Worm (Caenorhabditis elegans) whole organism, L1 larva: ENCODE measurements around the gene C15F1.1.
A peak's percentile ranks its signal among the peaks of the same experiment; 100 is the strongest.

Source experiments
- C04F5.9 ChIP-seq: sonication (generic microtip); optimal IDR thresholded peaks from 2 replicates; lab custom pipeline; 2016; ENCODE audit warnings: missing genetic modification characterization, missing compliant biosample characterization
- F16B12.6 ChIP-seq: fragments of 150-350 bp; optimal IDR thresholded peaks from 2 replicates; lab custom pipeline; 2014; ENCODE audit warnings: missing biosample characterization, missing genetic modification characterization
- Y116A8C.19 ChIP-seq: sonication (generic microtip); optimal IDR thresholded peaks from 2 replicates; lab custom pipeline; 2016; ENCODE audit warnings: missing compliant biosample characterization, missing genetic modification characterization, borderline replicate concordance
- aly-2 ChIP-seq: fragments of 150-350 bp; optimal IDR thresholded peaks from 2 replicates; lab custom pipeline; 2014; ENCODE audit warnings: missing biosample characterization, missing genetic modification characterization
- ama-1 ChIP-seq: fragments of 150-350 bp; optimal IDR thresholded peaks from 2 replicates; lab custom pipeline; 2014
- ceh-88 ChIP-seq: fragments of 200-800 bp; sonication (Bioruptor generic); IDR thresholded peaks from 2 replicates; pipeline ENCODE4 v1.3.6; 2022; ENCODE audit warnings: missing genetic modification characterization, missing compliant biosample characterization
- ces-1 ChIP-seq: fragments of 150-350 bp; optimal IDR thresholded peaks from 2 replicates; lab custom pipeline; 2014; ENCODE audit warnings: missing biosample characterization, missing genetic modification reagents, missing genetic modification characterization
- dpl-1 ChIP-seq, 3 experiments: fragments of 150-350 bp in 2 of 3; sonication (generic microtip) in 1 of 3; optimal IDR thresholded peaks; 2 replicates each; lab custom pipeline; 2014 to 2017; ENCODE audit warnings: missing biosample characterization in 3 of 3, missing genetic modification characterization in 3 of 3, missing genetic modification reagents in 3 of 3
- dsc-1 ChIP-seq: sonication (generic microtip); optimal IDR thresholded peaks from 2 replicates; lab custom pipeline; 2016; ENCODE audit warnings: mild to moderate bottlenecking, missing genetic modification characterization, missing compliant biosample characterization
- efl-3 ChIP-seq: fragments of 200-800 bp; sonication (Bioruptor generic); optimal IDR thresholded peaks from 2 replicates; lab custom pipeline; 2018; ENCODE audit warnings: mild to moderate bottlenecking, missing genetic modification characterization, missing compliant biosample characterization
- egl-27 ChIP-seq, 2 experiments: fragments of 150-350 bp in 1 of 2; sonication (generic microtip); optimal IDR thresholded peaks; 3 replicates each; lab custom pipeline; 2017 to 2018; ENCODE audit warnings: missing biosample characterization in 2 of 2, missing genetic modification characterization in 2 of 2, missing genetic modification reagents in 2 of 2
- fkh-4 ChIP-seq: sonication (generic microtip); optimal IDR thresholded peaks from 2 replicates; lab custom pipeline; 2016; ENCODE audit warnings: missing compliant biosample characterization, missing genetic modification characterization, borderline replicate concordance
- fos-1 ChIP-seq: fragments of 150-350 bp; optimal IDR thresholded peaks from 2 replicates; lab custom pipeline; 2014; ENCODE audit warnings: missing biosample characterization, missing genetic modification characterization
- grh-1 ChIP-seq: fragments of 200-800 bp; sonication (Bioruptor generic); IDR thresholded peaks from 2 replicates; pipeline ENCODE4 v1.3.6; 2022; ENCODE audit warnings: missing genetic modification reagents, missing genetic modification characterization, missing compliant biosample characterization
- hlh-17 ChIP-seq: fragments of 200-800 bp; sonication (Bioruptor generic); optimal IDR thresholded peaks from 2 replicates; lab custom pipeline; 2018; ENCODE audit warnings: missing genetic modification characterization, mild to moderate bottlenecking, missing compliant biosample characterization, moderate library complexity, borderline replicate concordance
- hlh-4 ChIP-seq: sonication (generic microtip); optimal IDR thresholded peaks from 2 replicates; lab custom pipeline; 2016; ENCODE audit warnings: mild to moderate bottlenecking, missing genetic modification characterization, missing compliant biosample characterization
- hpl-2 ChIP-seq: fragments of 150-350 bp; optimal IDR thresholded peaks from 2 replicates; lab custom pipeline; 2014; ENCODE audit warnings: missing biosample characterization, missing genetic modification reagents, missing genetic modification characterization
- irx-1 ChIP-seq: sonication (generic microtip); optimal IDR thresholded peaks from 2 replicates; lab custom pipeline; 2016; ENCODE audit warnings: missing genetic modification characterization, missing compliant biosample characterization
- lin-13 ChIP-seq: fragments of 150-350 bp; optimal IDR thresholded peaks from 2 replicates; lab custom pipeline; 2014; ENCODE audit warnings: missing biosample characterization, missing genetic modification reagents, missing genetic modification characterization
- lin-14 ChIP-seq: fragments of 200-800 bp; sonication (Bioruptor generic); optimal IDR thresholded peaks from 2 replicates; lab custom pipeline; 2018; ENCODE audit warnings: mild to moderate bottlenecking, missing genetic modification characterization, moderate library complexity, missing compliant biosample characterization
- lin-15B ChIP-seq: fragments of 150-350 bp; sonication (generic microtip); optimal IDR thresholded peaks from 3 replicates; lab custom pipeline; 2014; ENCODE audit warnings: missing biosample characterization, missing genetic modification characterization
- lin-35 ChIP-seq, 2 experiments: fragments of 150-350 bp; optimal IDR thresholded peaks; 2 replicates each; lab custom pipeline; 2014; ENCODE audit warnings: missing biosample characterization in 2 of 2, missing genetic modification characterization in 2 of 2, missing genetic modification reagents in 2 of 2
- lin-39 ChIP-seq: fragments of 150-350 bp; optimal IDR thresholded peaks from 2 replicates; lab custom pipeline; 2014; ENCODE audit warnings: missing biosample characterization, missing genetic modification reagents, missing genetic modification characterization
- lir-3 ChIP-seq: sonication (generic microtip); optimal IDR thresholded peaks from 2 replicates; lab custom pipeline; 2016; ENCODE audit warnings: mild to moderate bottlenecking, missing genetic modification characterization, moderate library complexity, missing compliant biosample characterization; ENCODE audit not compliant: poor library complexity
- mep-1 ChIP-seq: fragments of 150-350 bp; optimal IDR thresholded peaks from 2 replicates; lab custom pipeline; 2014; ENCODE audit warnings: missing biosample characterization, missing genetic modification characterization
- nhr-11 ChIP-seq: fragments of 150-350 bp; optimal IDR thresholded peaks from 2 replicates; lab custom pipeline; 2014; ENCODE audit warnings: missing biosample characterization, missing genetic modification characterization
- nhr-19 ChIP-seq: fragments of 200-800 bp; sonication (Bioruptor generic); conservative IDR thresholded peaks from 2 replicates; pipeline ENCODE4 v1.3.6; 2022; ENCODE audit warnings: missing genetic modification characterization, missing compliant biosample characterization
- nhr-237 ChIP-seq: fragments of 150-350 bp; optimal IDR thresholded peaks from 2 replicates; lab custom pipeline; 2014; ENCODE audit warnings: missing biosample characterization, missing genetic modification characterization
- nhr-28 ChIP-seq: fragments of 150-350 bp; optimal IDR thresholded peaks from 2 replicates; lab custom pipeline; 2014; ENCODE audit warnings: missing biosample characterization, missing genetic modification characterization
- nhr-76 ChIP-seq: sonication (generic microtip); optimal IDR thresholded peaks from 2 replicates; lab custom pipeline; 2017; ENCODE audit warnings: missing biosample characterization, missing genetic modification characterization
- nhr-90 ChIP-seq: sonication (generic microtip); optimal IDR thresholded peaks from 2 replicates; lab custom pipeline; 2016; ENCODE audit warnings: mild to moderate bottlenecking, missing genetic modification characterization, missing compliant biosample characterization; ENCODE audit not compliant: poor library complexity
- pag-3 ChIP-seq: sonication (generic microtip); optimal IDR thresholded peaks from 2 replicates; lab custom pipeline; 2017; ENCODE audit warnings: missing genetic modification characterization, mild to moderate bottlenecking, missing compliant biosample characterization, antibody characterized with exemption, borderline replicate concordance; ENCODE audit not compliant: insufficient read depth
- rnt-1 ChIP-seq: sonication (generic microtip); optimal IDR thresholded peaks from 2 replicates; lab custom pipeline; 2016; ENCODE audit warnings: mild to moderate bottlenecking, missing genetic modification characterization, moderate library complexity, missing compliant biosample characterization
- skn-1 ChIP-seq: fragments of 150-350 bp; optimal IDR thresholded peaks from 2 replicates; lab custom pipeline; 2014; ENCODE audit warnings: missing biosample characterization, missing genetic modification characterization
- snu-23 ChIP-seq: sonication (generic microtip); optimal IDR thresholded peaks from 2 replicates; lab custom pipeline; 2016; ENCODE audit warnings: missing genetic modification characterization, missing compliant biosample characterization
- sup-37 ChIP-seq: fragments of 200-800 bp; sonication (Bioruptor generic); optimal IDR thresholded peaks from 2 replicates; lab custom pipeline; 2018; ENCODE audit warnings: mild to moderate bottlenecking, missing genetic modification characterization, missing compliant biosample characterization
- tlp-1 ChIP-seq: fragments of 150-350 bp; optimal IDR thresholded peaks from 2 replicates; lab custom pipeline; 2014; ENCODE audit warnings: missing biosample characterization, missing genetic modification characterization
- unc-130 ChIP-seq: fragments of 150-350 bp; optimal IDR thresholded peaks from 2 replicates; lab custom pipeline; 2017; ENCODE audit warnings: missing biosample characterization, missing genetic modification characterization, inconsistent platforms
- unc-86 ChIP-seq: sonication (generic microtip); optimal IDR thresholded peaks from 2 replicates; lab custom pipeline; 2016; ENCODE audit warnings: missing genetic modification characterization, missing compliant biosample characterization
- vab-15 ChIP-seq: sonication (generic microtip); optimal IDR thresholded peaks from 2 replicates; lab custom pipeline; 2017; ENCODE audit warnings: missing genotype, mild to moderate bottlenecking, missing genetic modification characterization, missing compliant biosample characterization
- xbp-1 ChIP-seq: sonication (generic microtip); optimal IDR thresholded peaks from 2 replicates; lab custom pipeline; 2016; ENCODE audit warnings: missing genetic modification characterization, missing compliant biosample characterization
- zip-4 ChIP-seq: fragments of 200-800 bp; sonication (Bioruptor generic); optimal IDR thresholded peaks from 2 replicates; lab custom pipeline; 2018; ENCODE audit warnings: mild to moderate bottlenecking, missing genetic modification characterization, moderate library complexity, missing compliant biosample characterization
- ztf-4 ChIP-seq: fragments of 150-350 bp; optimal IDR thresholded peaks from 2 replicates; lab custom pipeline; 2014; ENCODE audit warnings: missing biosample characterization, missing genetic modification characterization

The C15F1.1 gene

ce11 chrII:6951250-6951806 is 38.4 kb upstream of the C15F1.1 start, which contains the start of the genes malt-1 and ceh-38 (continued):
- peak; percentile 76 to 85 (median 84) for TF ChIP-seq dpl-1 (GFP tag; optimal IDR thresholded peaks at IDR 0.05; lab: Kevin White, UChicago)
- TF ChIP-seq ama-1 (lab: Kevin White, UChicago): peak; percentile 81
- TF ChIP-seq nhr-237 (tag; lab: Kevin White, UChicago): peak; percentile 90
- TF ChIP-seq nhr-28 (tag; lab: Kevin White, UChicago): no peak

ce11 chrII:6955084-6955697 is 34.5 kb upstream of the C15F1.1 start:
- no peak for TF ChIP-seq lin-15B (tag; lab: Kevin White, UChicago)
- TF ChIP-seq ceh-88: no peak
- TF ChIP-seq Y116A8C.19 (tag; lab: Kevin White, UChicago): no peak
- TF ChIP-seq hpl-2: no peak
- TF ChIP-seq rnt-1 (tag; lab: Kevin White, UChicago): no peak
- peak; percentile 7 for TF ChIP-seq aly-2 (tag; lab: Kevin White, UChicago)
- TF ChIP-seq sup-37 (GFP tag; lab: Kevin White, UChicago): no peak
- peak; percentile 10 for TF ChIP-seq ztf-4 (tag; lab: Kevin White, UChicago)
- TF ChIP-seq snu-23: no peak

ce11 chrII:6958136-6958535 is 31.5 kb upstream of the C15F1.1 start:
- no peak for TF ChIP-seq Y116A8C.19 (tag; lab: Kevin White, UChicago)
- no peak for TF ChIP-seq F16B12.6 (tag; lab: Kevin White, UChicago)
- no peak for TF ChIP-seq nhr-90 (tag; lab: Kevin White, UChicago)
- TF ChIP-seq vab-15 (tag; lab: Kevin White, UChicago): no peak
- no peak for TF ChIP-seq nhr-76
- TF ChIP-seq sup-37 (GFP tag; lab: Kevin White, UChicago): no peak
- TF ChIP-seq pag-3 (tag; lab: Kevin White, UChicago): no peak
- TF ChIP-seq zip-4 (GFP tag; lab: Kevin White, UChicago): no peak
- no peak for TF ChIP-seq efl-3
- no peak for TF ChIP-seq mep-1 (tag; lab: Kevin White, UChicago)
- TF ChIP-seq lir-3: no peak
- no peak for TF ChIP-seq skn-1
- TF ChIP-seq hpl-2: no peak
- TF ChIP-seq ces-1 (GFP tag; lab: Kevin White, UChicago): no peak
- no peak for TF ChIP-seq egl-27 (tag; optimal IDR thresholded peaks at IDR 0.05; lab: Kevin White, UChicago)
- TF ChIP-seq lin-35 (GFP tag; optimal IDR thresholded peaks at IDR 0.05; lab: Kevin White, UChicago): no peak
- TF ChIP-seq fkh-4 (tag; lab: Kevin White, UChicago): no peak

- TF ChIP-seq fos-1 (tag; lab: Kevin White, UChicago): no peak
- no peak for TF ChIP-seq dsc-1
- TF ChIP-seq nhr-11: no peak
- TF ChIP-seq C04F5.9 (tag; lab: Kevin White, UChicago): no peak
- TF ChIP-seq hlh-17 (GFP tag; lab: Kevin White, UChicago): no peak
- no peak for TF ChIP-seq ceh-88
- TF ChIP-seq lin-39 (tag; lab: Kevin White, UChicago): no peak
- TF ChIP-seq nhr-28 (tag; lab: Kevin White, UChicago): no peak
Measured at ce11 chrII:6965573-6965972, 24.1 kb upstream of the C15F1.1 start, which contains the start of gene tra-2. tra-2 (minus strand) TSS chrII:6965673.

- TF ChIP-seq xbp-1 (tag; lab: Kevin White, UChicago): peak; percentile 0
- TF ChIP-seq irx-1 (tag; lab: Kevin White, UChicago): no peak
- TF ChIP-seq lin-13: no peak
- no peak for TF ChIP-seq nhr-237 (tag; lab: Kevin White, UChicago)
- no peak for TF ChIP-seq sup-37 (GFP tag; lab: Kevin White, UChicago)
- TF ChIP-seq unc-130 (tag; lab: Kevin White, UChicago): no peak
- TF ChIP-seq tlp-1 (tag; lab: Kevin White, UChicago): no peak
- TF ChIP-seq dpl-1 (GFP tag; optimal IDR thresholded peaks at IDR 0.05; lab: Kevin White, UChicago): peak; percentile 24 to 64 (median 56)
- TF ChIP-seq nhr-19 (GFP tag; lab: Robert Waterston, UW): no peak
- TF ChIP-seq hlh-4: no peak
- TF ChIP-seq nhr-28 (tag; lab: Kevin White, UChicago): no peak
- TF ChIP-seq unc-86 (tag; lab: Kevin White, UChicago): no peak
- peak; percentile 14 for TF ChIP-seq lin-14
- TF ChIP-seq ces-1 (GFP tag; lab: Kevin White, UChicago): no peak
- no peak for TF ChIP-seq zip-4 (GFP tag; lab: Kevin White, UChicago)
- no peak for TF ChIP-seq lir-3
- no peak for TF ChIP-seq grh-1 (GFP tag; lab: Robert Waterston, UW)
Measured at ce11 chrII:6967618-6968017, 22.1 kb upstream of the C15F1.1 start, which contains the start of gene eif-2Bgamma. eif-2Bgamma (minus strand) TSS chrII:6967648.
